Fruit fly (Drosophila melanogaster) whole organism, prepupa: ENCODE measurements around the gene CG3630.

Experiments
- CG10669 ChIP-seq: fragments of 200-800 bp; sonication (Bioruptor generic); optimal IDR thresholded peaks from 3 replicates; lab custom pipeline; 2018; ENCODE audit warnings: missing biosample characterization, mild to moderate bottlenecking, missing genetic modification characterization, moderate library complexity
- CG11294 ChIP-seq: fragments of 200-800 bp; sonication (Bioruptor generic); IDR thresholded peaks from 2 replicates; pipeline ENCODE4 v1.3.6; 2022; ENCODE audit warnings: missing biosample characterization, missing genetic modification characterization
- CG11902 ChIP-seq: fragments of 200-800 bp; sonication (Bioruptor generic); optimal IDR thresholded peaks from 3 replicates; lab custom pipeline; 2016; ENCODE audit warnings: missing biosample characterization, missing genetic modification characterization
- CG1621 ChIP-seq: fragments of 200-800 bp; sonication (Bioruptor generic); optimal IDR thresholded peaks from 3 replicates; lab custom pipeline; 2018; ENCODE audit warnings: missing biosample characterization, mild to moderate bottlenecking, missing genetic modification characterization
- CG16779 ChIP-seq: fragments of 200-800 bp; sonication (Bioruptor generic); optimal IDR thresholded peaks from 3 replicates; lab custom pipeline; 2017; ENCODE audit warnings: missing biosample characterization, mild to moderate bottlenecking, missing genetic modification characterization
- CG34406 ChIP-seq: fragments of 200-800 bp; sonication (Bioruptor generic); optimal IDR thresholded peaks from 3 replicates; lab custom pipeline; 2016; ENCODE audit warnings: missing biosample characterization, missing genetic modification characterization
- CG4318 ChIP-seq: fragments of 200-800 bp; sonication (Bioruptor generic); optimal IDR thresholded peaks from 3 replicates; lab custom pipeline; 2017; ENCODE audit warnings: missing biosample characterization, mild to moderate bottlenecking, missing genetic modification characterization
- CG6163 ChIP-seq: fragments of 200-800 bp; sonication (Bioruptor generic); IDR thresholded peaks from 3 replicates; pipeline ENCODE4 v1.3.6; 2022; ENCODE audit warnings: missing biosample characterization, missing genetic modification characterization
- CG6276 ChIP-seq: fragments of 200-800 bp; sonication (Bioruptor generic); optimal IDR thresholded peaks from 2 replicates; lab custom pipeline; 2017; ENCODE audit warnings: missing biosample characterization, mild to moderate bottlenecking, missing genetic modification characterization
- CG6808 ChIP-seq: fragments of 200-800 bp; sonication (Bioruptor generic); optimal IDR thresholded peaks from 3 replicates; lab custom pipeline; 2017; ENCODE audit warnings: missing biosample characterization, missing genetic modification characterization, mild to moderate bottlenecking, moderate library complexity, missing genetic modification reagents
- CG6854 ChIP-seq: fragments of 200-800 bp; sonication (Bioruptor generic); optimal IDR thresholded peaks from 2 replicates; lab custom pipeline; 2017; ENCODE audit warnings: missing biosample characterization, mild to moderate bottlenecking, missing genetic modification characterization
- CG7368 ChIP-seq: fragments of 200-800 bp; sonication (Bioruptor generic); optimal IDR thresholded peaks from 3 replicates; lab custom pipeline; 2016; ENCODE audit warnings: missing biosample characterization, missing genetic modification characterization
- CG8319 ChIP-seq: fragments of 200-800 bp; sonication (Bioruptor generic); optimal IDR thresholded peaks from 3 replicates; lab custom pipeline; 2016; ENCODE audit warnings: missing biosample characterization, missing genetic modification characterization
- Eip75B ChIP-seq: fragments of 200-800 bp; sonication (Bioruptor generic); optimal IDR thresholded peaks from 3 replicates; lab custom pipeline; 2016; ENCODE audit warnings: missing biosample characterization, missing genetic modification characterization
- Eip78C ChIP-seq: fragments of 200-800 bp; sonication (Bioruptor generic); peaks from one replicate; lab custom pipeline; 2016; ENCODE audit warnings: missing biosample characterization, missing genetic modification characterization
- Eip93F ChIP-seq: fragments of 200-800 bp; sonication (Bioruptor generic); optimal IDR thresholded peaks from 2 replicates; lab custom pipeline; 2016; ENCODE audit warnings: missing biosample characterization, mild to moderate bottlenecking, missing genetic modification characterization
- Ets96B ChIP-seq: fragments of 200-800 bp; optimal IDR thresholded peaks from 2 replicates; lab custom pipeline; 2019; ENCODE audit warnings: missing biosample characterization, mild to moderate bottlenecking, missing genetic modification characterization, moderate library complexity
- Gug ChIP-seq: fragments of 200-800 bp; sonication (Bioruptor generic); IDR thresholded peaks from 2 replicates; pipeline ENCODE4 v1.3.6; 2022; ENCODE audit warnings: missing biosample characterization, missing genetic modification characterization
- Hr38 ChIP-seq: sonication (Bioruptor generic); optimal IDR thresholded peaks from 2 replicates; lab custom pipeline; 2016; ENCODE audit warnings: missing biosample characterization, missing genetic modification characterization
- Hr39 ChIP-seq: fragments of 200-800 bp; sonication (Bioruptor generic); optimal IDR thresholded peaks from 2 replicates; lab custom pipeline; 2016; ENCODE audit warnings: missing biosample characterization, missing genetic modification characterization
- Hr4 ChIP-seq: fragments of 200-800 bp; sonication (Bioruptor generic); optimal IDR thresholded peaks from 3 replicates; lab custom pipeline; 2016; ENCODE audit warnings: missing biosample characterization, missing genetic modification characterization
- Lpt ChIP-seq: fragments of 200-800 bp; sonication (Bioruptor generic); optimal IDR thresholded peaks from 3 replicates; lab custom pipeline; 2016; ENCODE audit warnings: missing biosample characterization, missing genetic modification characterization
- OdsH ChIP-seq: fragments of 200-800 bp; sonication (Bioruptor generic); optimal IDR thresholded peaks from 3 replicates; lab custom pipeline; 2016; ENCODE audit warnings: missing biosample characterization, missing genetic modification characterization
- Smox ChIP-seq: fragments of 200-800 bp; sonication (Bioruptor generic); optimal IDR thresholded peaks from 3 replicates; lab custom pipeline; 2016; ENCODE audit warnings: missing biosample characterization, missing genetic modification characterization
- achi ChIP-seq: fragments of 200-800 bp; sonication (Bioruptor generic); optimal IDR thresholded peaks from 3 replicates; lab custom pipeline; 2016; ENCODE audit warnings: missing biosample characterization, missing genetic modification characterization
- acj6 ChIP-seq: fragments of 200-800 bp; sonication (Bioruptor generic); optimal IDR thresholded peaks from 3 replicates; lab custom pipeline; 2016; ENCODE audit warnings: missing biosample characterization, missing genetic modification characterization
- cyc ChIP-seq: fragments of 200-800 bp; sonication (Bioruptor generic); optimal IDR thresholded peaks from 3 replicates; lab custom pipeline; 2016; ENCODE audit warnings: missing biosample characterization, missing genetic modification characterization
- dac ChIP-seq: fragments of 200-800 bp; sonication (Bioruptor generic); optimal IDR thresholded peaks from 2 replicates; lab custom pipeline; 2017; ENCODE audit warnings: missing biosample characterization, mild to moderate bottlenecking, missing genetic modification characterization
- dsx ChIP-seq: fragments of 200-800 bp; optimal IDR thresholded peaks from 3 replicates; lab custom pipeline; 2019; ENCODE audit warnings: missing biosample characterization, mild to moderate bottlenecking, missing genetic modification characterization, moderate library complexity; ENCODE audit not compliant: poor library complexity, severe bottlenecking
- fd59A ChIP-seq: fragments of 200-800 bp; sonication (Bioruptor generic); optimal IDR thresholded peaks from 2 replicates; lab custom pipeline; 2017; ENCODE audit warnings: missing biosample characterization, mild to moderate bottlenecking, missing genetic modification characterization, missing genetic modification reagents
- fd85E ChIP-seq: fragments of 200-800 bp; sonication (Bioruptor generic); optimal IDR thresholded peaks from 3 replicates; lab custom pipeline; 2016; ENCODE audit warnings: missing biosample characterization, missing genetic modification characterization
- fkh ChIP-seq: fragments of 200-800 bp; sonication (Bioruptor generic); optimal IDR thresholded peaks from 3 replicates; lab custom pipeline; 2017; ENCODE audit warnings: missing biosample characterization, mild to moderate bottlenecking, missing genetic modification characterization, moderate library complexity
- lz ChIP-seq: fragments of 200-800 bp; sonication (Bioruptor generic); optimal IDR thresholded peaks from 3 replicates; lab custom pipeline; 2016; ENCODE audit warnings: missing biosample characterization, missing genetic modification characterization
- salr ChIP-seq, 2 experiments: fragments of 200-800 bp; sonication (Bioruptor generic); optimal IDR thresholded peaks; 3 replicates each; lab custom pipeline; 2016 to 2018; ENCODE audit warnings: missing biosample characterization in 2 of 2, missing genetic modification characterization in 2 of 2, mild to moderate bottlenecking in 1 of 2
- ss ChIP-seq, 2 experiments: fragments of 200-800 bp; sonication (Bioruptor generic); optimal IDR thresholded peaks; 2 replicates in 1 of 2; 3 replicates in 1 of 2; lab custom pipeline; 2017 to 2018; ENCODE audit warnings: mild to moderate bottlenecking in 2 of 2, missing biosample characterization in 2 of 2, missing genetic modification characterization in 2 of 2, moderate library complexity in 1 of 2
- svp ChIP-seq: fragments of 200-800 bp; sonication (Bioruptor generic); peaks from one replicate; lab custom pipeline; 2016; ENCODE audit warnings: missing biosample characterization, missing genetic modification characterization
- vri ChIP-seq: fragments of 200-800 bp; sonication (Bioruptor generic); optimal IDR thresholded peaks from 3 replicates; lab custom pipeline; 2016; ENCODE audit warnings: missing biosample characterization, mild to moderate bottlenecking, missing genetic modification characterization

CG3630 gene

dm6 chrX:2187520-2187919 is 25.5 kb downstream of the CG3630 start, which contains the start of gene CG3457:
TSS of gene CG3457 (plus strand) at chrX:2187820.
- TF ChIP-seq Eip75B (GFP tag; lab: Kevin White, UChicago) = no peak
- no peak for TF ChIP-seq CG1621 (tag; lab: Kevin White, UChicago)
- no peak for TF ChIP-seq svp
- no peak for TF ChIP-seq CG11902
- TF ChIP-seq Hr39 (GFP tag; lab: Kevin White, UChicago) = no peak
- TF ChIP-seq Lpt (GFP tag; lab: Kevin White, UChicago) = no peak
- no peak for TF ChIP-seq fkh (GFP tag; lab: Kevin White, UChicago)
- TF ChIP-seq achi (GFP tag; lab: Kevin White, UChicago) = no peak
- no peak for TF ChIP-seq CG6163
- no peak for TF ChIP-seq Ets96B (tag; lab: Kevin White, UChicago)
- TF ChIP-seq Hr38 (GFP tag; lab: Kevin White, UChicago) = no peak
- TF ChIP-seq Eip93F = no peak
- no peak for TF ChIP-seq Hr4
- no peak for TF ChIP-seq CG34406 (GFP tag; lab: Kevin White, UChicago)
- no peak for TF ChIP-seq CG6276 (GFP tag; lab: Kevin White, UChicago)
- no peak for TF ChIP-seq Eip78C (GFP tag; lab: Kevin White, UChicago)
- no peak for TF ChIP-seq Smox
- TF ChIP-seq CG16779 (tag; lab: Kevin White, UChicago) = no peak
- TF ChIP-seq fd59A (GFP tag; lab: Kevin White, UChicago) = no peak
- TF ChIP-seq CG6854 (GFP tag; lab: Kevin White, UChicago) = no peak
- TF ChIP-seq, all 60 proteins: peak for 0

- TF ChIP-seq lz (GFP tag; lab: Kevin White, UChicago) (no peak), CG4318 (GFP tag; lab: Kevin White, UChicago) (no peak), CG16779 (tag; lab: Kevin White, UChicago) (no peak), CG11294 (GFP tag; lab: Robert Waterston, UW) (no peak), CG6808 (no peak), cyc (GFP tag; lab: Kevin White, UChicago) (no peak), CG11902 (no peak), Gug (GFP tag; lab: Robert Waterston, UW) (no peak), salr (GFP tag; optimal IDR thresholded peaks at IDR 0.05; lab: Kevin White, UChicago) (no peak), Ets96B (tag; lab: Kevin White, UChicago) (no peak), CG8319 (no peak), OdsH (GFP tag; lab: Kevin White, UChicago) (no peak), CG7368 (GFP tag; lab: Kevin White, UChicago) (no peak), acj6 (GFP tag; lab: Kevin White, UChicago) (no peak), CG6854 (GFP tag; lab: Kevin White, UChicago) (no peak), svp (no peak), dac (GFP tag; lab: Kevin White, UChicago) (no peak), ss (GFP tag; optimal IDR thresholded peaks at IDR 0.05; lab: Kevin White, UChicago) (no peak), Smox (no peak)
These were observed 26.9 kb downstream of the CG3630 start, which contains the start of gene Mct1 for dm6 chrX:2188888-2189287. TSS of gene Mct1 (plus strand) at chrX:2189188.

dm6 chrX:2191896-2192295 is 29.9 kb downstream of the CG3630 start:
- TF ChIP-seq fkh (GFP tag; lab: Kevin White, UChicago) = peak; percentile 49
- TF ChIP-seq CG10669 (GFP tag; lab: Kevin White, UChicago) = no peak
- TF ChIP-seq dsx (GFP tag; lab: Kevin White, UChicago) = no peak
- TF ChIP-seq fd85E (GFP tag; lab: Kevin White, UChicago) = no peak
- peak; percentile 81 for TF ChIP-seq svp
- no peak for TF ChIP-seq Lpt (GFP tag; lab: Kevin White, UChicago)

- TF ChIP-seq achi (GFP tag; lab: Kevin White, UChicago) (no peak), CG6808 (no peak), svp (peak; percentile 58), vri (GFP tag; lab: Kevin White, UChicago) (peak; percentile 82)
These were observed 31.2 kb downstream of the CG3630 start for dm6 chrX:2193158-2193557.
